Worm (Caenorhabditis elegans) whole organism, midembryonic: Measurements from ENCODE around the gene unc-25.

ENCODE experiments used
- T22C8.4 ChIP-seq: fragments of 200-800 bp; sonication (Bioruptor generic); IDR thresholded peaks from 2 replicates; pipeline ENCODE4 v1.3.6; 2022; ENCODE audit warnings: missing genetic modification characterization, missing compliant biosample characterization
- cog-1 ChIP-seq: sonication (generic microtip); optimal IDR thresholded peaks from 2 replicates; lab custom pipeline; 2016; ENCODE audit warnings: missing genetic modification characterization, missing compliant biosample characterization
- flt-1 ChIP-seq: fragments of 200-800 bp; sonication (Bioruptor generic); IDR thresholded peaks from 2 replicates; pipeline ENCODE4 v1.3.6; 2022; ENCODE audit warnings: missing genetic modification characterization, missing compliant biosample characterization
- klf-2 ChIP-seq: fragments of 200-800 bp; sonication (Bioruptor generic); conservative IDR thresholded peaks from 2 replicates; pipeline ENCODE4 v1.3.6; 2022; ENCODE audit warnings: missing genetic modification reagents, missing genetic modification characterization, missing compliant biosample characterization
- med-1 ChIP-seq: sonication (generic microtip); optimal IDR thresholded peaks from 2 replicates; lab custom pipeline; 2017; ENCODE audit warnings: missing genetic modification characterization, mild to moderate bottlenecking, missing compliant biosample characterization, antibody characterized with exemption, missing genetic modification reagents; ENCODE audit not compliant: insufficient read depth
- ref-1 ChIP-seq: fragments of 200-800 bp; sonication (Bioruptor generic); conservative IDR thresholded peaks from 2 replicates; pipeline ENCODE4 v1.3.6; 2022; ENCODE audit warnings: missing genetic modification reagents, missing genetic modification characterization, missing compliant biosample characterization
- tab-1 ChIP-seq: fragments of 200-800 bp; sonication (Bioruptor generic); IDR thresholded peaks from 2 replicates; pipeline ENCODE4 v1.3.6; 2022; ENCODE audit warnings: missing genetic modification characterization, missing compliant biosample characterization
- ztf-29 ChIP-seq: fragments of 200-800 bp; sonication (Bioruptor generic); IDR thresholded peaks from 2 replicates; pipeline ENCODE4 v1.3.6; 2022; ENCODE audit warnings: missing genetic modification reagents, missing genetic modification characterization, missing compliant biosample characterization

ce11 chrIII:12971828-12972379, 29.5 kb downstream of the unc-25 start:
- TF ChIP-seq ztf-29 (GFP tag; lab: Robert Waterston, UW) (no peak), ref-1 (no peak), T22C8.4 (no peak), med-1 (no peak), flt-1 (GFP tag; lab: Robert Waterston, UW) (no peak), klf-2 (GFP tag; lab: Robert Waterston, UW) (no peak), cog-1 (tag; lab: Kevin White, UChicago) (no peak), tab-1 (GFP tag; lab: Robert Waterston, UW) (no peak)
